Worm (Caenorhabditis elegans) whole organism, L2 larva: ENCODE data around the gene pstk-1.

Source experiments
- R02D3.7 ChIP-seq: fragments of 150-350 bp; optimal IDR thresholded peaks from 2 replicates; lab custom pipeline; 2014; ENCODE audit warnings: missing biosample characterization, missing genetic modification characterization
- aly-2 ChIP-seq: fragments of 150-350 bp; optimal IDR thresholded peaks from 2 replicates; lab custom pipeline; 2014; ENCODE audit warnings: missing biosample characterization, missing genetic modification characterization
- unc-39 ChIP-seq: fragments of 150-350 bp; optimal IDR thresholded peaks from 2 replicates; lab custom pipeline; 2014; ENCODE audit warnings: missing biosample characterization, missing genetic modification characterization

ce11 chrIII:12427527-12428263 lies 38.7 kb upstream of the pstk-1 start:
- no peak for TF ChIP-seq unc-39 (tag; lab: Kevin White, UChicago)
- no peak for TF ChIP-seq R02D3.7 (tag; lab: Kevin White, UChicago)
- no peak for TF ChIP-seq aly-2 (tag; lab: Kevin White, UChicago)
